Worm (Caenorhabditis elegans): ENCODE data around the gene str-131.

DNA sequence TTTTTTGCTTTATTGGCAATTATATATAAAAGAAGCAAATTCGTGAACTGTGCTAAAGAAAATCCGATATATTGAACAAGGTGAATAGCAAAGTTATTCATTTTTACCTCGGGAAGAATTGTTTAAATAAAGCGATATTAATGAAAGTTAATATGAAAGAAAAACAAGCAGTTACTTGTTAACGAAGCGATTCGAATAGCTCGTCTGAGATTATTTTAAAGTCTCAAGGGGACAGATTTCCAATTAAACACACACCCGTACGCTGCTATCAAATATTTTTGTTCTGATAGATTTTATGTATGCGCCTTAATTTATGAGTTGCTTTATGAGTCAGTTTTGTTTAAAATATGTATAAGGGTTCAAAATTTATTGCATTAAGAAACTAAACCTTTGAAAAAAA lies 13.7 kb downstream of the str-131 start, which contains the start of gene str-140:
- TF ChIP-seq flt-1 (GFP tag; IDR thresholded peaks at IDR 0.05) (no peak), tab-1 (GFP tag; IDR thresholded peaks at IDR 0.05) (no peak), med-1 (GFP tag; optimal IDR thresholded peaks at IDR 0.05; ENCODE audit: insufficient read depth) (no peak)
